Worm (Caenorhabditis elegans) whole organism, L2 larva: ENCODE results near the gene srh-137.

Experiments
- C34F6.9 ChIP-seq: fragments of 150-350 bp; optimal IDR thresholded peaks from 2 replicates; lab custom pipeline; 2014; ENCODE audit warnings: missing biosample characterization, missing genetic modification characterization
- F13H6.1 ChIP-seq: sonication (generic microtip); optimal IDR thresholded peaks from 2 replicates; lab custom pipeline; 2016; ENCODE audit warnings: missing genetic modification characterization, missing compliant biosample characterization
- R02D3.7 ChIP-seq: fragments of 150-350 bp; optimal IDR thresholded peaks from 2 replicates; lab custom pipeline; 2014; ENCODE audit warnings: missing biosample characterization, missing genetic modification characterization
- Y55F3AM.14 ChIP-seq: fragments of 200-800 bp; sonication (Bioruptor generic); optimal IDR thresholded peaks from 2 replicates; lab custom pipeline; 2018; ENCODE audit warnings: mild to moderate bottlenecking, missing genetic modification characterization, missing compliant biosample characterization
- ZK546.5 ChIP-seq: sonication (generic microtip); optimal IDR thresholded peaks from 2 replicates; lab custom pipeline; 2017; ENCODE audit warnings: missing biosample characterization, missing genetic modification characterization
- alr-1 ChIP-seq: fragments of 150-350 bp; optimal IDR thresholded peaks from 2 replicates; lab custom pipeline; 2014; ENCODE audit warnings: missing biosample characterization, missing genetic modification characterization
- aly-2 ChIP-seq: fragments of 150-350 bp; optimal IDR thresholded peaks from 2 replicates; lab custom pipeline; 2014; ENCODE audit warnings: missing biosample characterization, missing genetic modification characterization
- ceh-82 ChIP-seq: fragments of 150-350 bp; optimal IDR thresholded peaks from 2 replicates; lab custom pipeline; 2014; ENCODE audit warnings: missing biosample characterization, missing genetic modification characterization
- crh-2 ChIP-seq: sonication (generic microtip); optimal IDR thresholded peaks from 2 replicates; lab custom pipeline; 2017; ENCODE audit warnings: missing biosample characterization, missing genetic modification characterization
- egl-27 ChIP-seq: sonication (generic microtip); optimal IDR thresholded peaks from 3 replicates; lab custom pipeline; 2017; ENCODE audit warnings: missing biosample characterization, missing genetic modification reagents, missing genetic modification characterization
- elt-1 ChIP-seq: fragments of 150-350 bp; optimal IDR thresholded peaks from 2 replicates; lab custom pipeline; 2014; ENCODE audit warnings: missing biosample characterization, missing genetic modification characterization
- elt-3 ChIP-seq: sonication (generic microtip); optimal IDR thresholded peaks from 2 replicates; lab custom pipeline; 2017; ENCODE audit warnings: missing biosample characterization, missing genetic modification characterization
- fos-1 ChIP-seq: fragments of 150-350 bp; optimal IDR thresholded peaks from 2 replicates; lab custom pipeline; 2014; ENCODE audit warnings: missing biosample characterization, missing genetic modification characterization
- gmeb-1 ChIP-seq: fragments of 150-350 bp; optimal IDR thresholded peaks from 2 replicates; lab custom pipeline; 2014; ENCODE audit warnings: missing biosample characterization, missing genetic modification characterization
- lin-11 ChIP-seq: fragments of 150-350 bp; sonication (generic microtip); optimal IDR thresholded peaks from 2 replicates; lab custom pipeline; 2014; ENCODE audit warnings: missing biosample characterization, missing genetic modification characterization, inconsistent platforms, mixed read lengths
- lsy-2 ChIP-seq, 2 experiments: fragments of 150-350 bp in 1 of 2; sonication (generic microtip) in 1 of 2; optimal IDR thresholded peaks; 2 replicates each; lab custom pipeline; 2014 to 2017; ENCODE audit warnings: missing biosample characterization in 2 of 2, missing genetic modification characterization in 2 of 2
- mab-5 ChIP-seq: fragments of 150-350 bp; optimal IDR thresholded peaks from 2 replicates; lab custom pipeline; 2014; ENCODE audit warnings: missing biosample characterization, missing genetic modification characterization
- mbf-1 ChIP-seq: sonication (generic microtip); optimal IDR thresholded peaks from 2 replicates; lab custom pipeline; 2017; ENCODE audit warnings: missing biosample characterization, missing genetic modification characterization
- mdl-1 ChIP-seq, 2 experiments: fragments of 150-350 bp in 1 of 2; sonication (generic microtip) in 1 of 2; optimal IDR thresholded peaks; 2 replicates each; lab custom pipeline; 2017; ENCODE audit warnings: missing biosample characterization in 2 of 2, missing genetic modification characterization in 2 of 2
- nhr-10 ChIP-seq: sonication (generic microtip); optimal IDR thresholded peaks from 2 replicates; lab custom pipeline; 2017; ENCODE audit warnings: missing biosample characterization, missing genetic modification characterization
- nhr-11 ChIP-seq: fragments of 150-350 bp; optimal IDR thresholded peaks from 2 replicates; lab custom pipeline; 2014; ENCODE audit warnings: missing biosample characterization, missing genetic modification characterization
- nhr-12 ChIP-seq: fragments of 150-350 bp; optimal IDR thresholded peaks from 2 replicates; lab custom pipeline; 2014; ENCODE audit warnings: missing biosample characterization, missing genetic modification characterization
- nhr-129 ChIP-seq: fragments of 150-350 bp; optimal IDR thresholded peaks from 2 replicates; lab custom pipeline; 2014; ENCODE audit warnings: missing biosample characterization, missing genetic modification characterization
- nhr-21 ChIP-seq: fragments of 150-350 bp; optimal IDR thresholded peaks from 2 replicates; lab custom pipeline; 2014; ENCODE audit warnings: missing biosample characterization, missing genetic modification characterization
- nhr-23 ChIP-seq: fragments of 150-350 bp; optimal IDR thresholded peaks from 2 replicates; lab custom pipeline; 2014; ENCODE audit warnings: missing biosample characterization, missing genetic modification reagents, missing genetic modification characterization
- nhr-237 ChIP-seq: fragments of 150-350 bp; optimal IDR thresholded peaks from 2 replicates; lab custom pipeline; 2014; ENCODE audit warnings: missing biosample characterization, missing genetic modification characterization
- peb-1 ChIP-seq: fragments of 150-350 bp; optimal IDR thresholded peaks from 2 replicates; lab custom pipeline; 2014; ENCODE audit warnings: missing biosample characterization, missing genetic modification characterization
- sem-4 ChIP-seq: fragments of 150-350 bp; optimal IDR thresholded peaks from 2 replicates; lab custom pipeline; 2014; ENCODE audit warnings: missing biosample characterization, missing genetic modification reagents, missing genetic modification characterization
- skn-1 ChIP-seq: sonication (generic microtip); optimal IDR thresholded peaks from 2 replicates; lab custom pipeline; 2017; ENCODE audit warnings: missing biosample characterization, missing genetic modification characterization
- sma-3 ChIP-seq: sonication (generic microtip); optimal IDR thresholded peaks from 2 replicates; lab custom pipeline; 2016; ENCODE audit warnings: missing genetic modification reagents, missing genetic modification characterization, missing compliant biosample characterization
- sma-9 ChIP-seq, 2 experiments: fragments of 150-350 bp in 1 of 2; sonication (generic microtip) in 1 of 2; optimal IDR thresholded peaks; 2 replicates each; lab custom pipeline; 2014 to 2016; ENCODE audit warnings: missing genetic modification characterization in 2 of 2, mild to moderate bottlenecking in 1 of 2, missing biosample characterization in 1 of 2, missing compliant biosample characterization in 1 of 2, missing genetic modification reagents in 1 of 2, moderate library complexity in 1 of 2
- snpc-4 ChIP-seq: fragments of 150-350 bp; optimal IDR thresholded peaks from 2 replicates; lab custom pipeline; 2014; ENCODE audit warnings: missing biosample characterization, missing genetic modification characterization
- unc-39 ChIP-seq: fragments of 150-350 bp; optimal IDR thresholded peaks from 2 replicates; lab custom pipeline; 2014; ENCODE audit warnings: missing biosample characterization, missing genetic modification characterization
- unc-55 ChIP-seq: fragments of 150-350 bp; sonication (generic microtip); optimal IDR thresholded peaks from 3 replicates; lab custom pipeline; 2014; ENCODE audit warnings: missing biosample characterization, missing genetic modification reagents, missing genetic modification characterization
- unc-62 ChIP-seq: fragments of 150-350 bp; optimal IDR thresholded peaks from 2 replicates; lab custom pipeline; 2014; ENCODE audit warnings: missing biosample characterization, missing genetic modification reagents, missing genetic modification characterization
- zag-1 ChIP-seq: fragments of 150-350 bp; optimal IDR thresholded peaks from 2 replicates; lab custom pipeline; 2014; ENCODE audit warnings: missing biosample characterization, missing genetic modification characterization
- ztf-1 ChIP-seq: fragments of 200-800 bp; sonication (Bioruptor generic); conservative IDR thresholded peaks from 2 replicates; pipeline ENCODE4 v1.3.6; 2022; ENCODE audit warnings: missing genetic modification characterization, missing compliant biosample characterization
- ztf-11 ChIP-seq: sonication (generic microtip); optimal IDR thresholded peaks from 2 replicates; lab custom pipeline; 2017; ENCODE audit warnings: missing biosample characterization, missing genetic modification characterization
- ztf-4 ChIP-seq: fragments of 150-350 bp; optimal IDR thresholded peaks from 2 replicates; lab custom pipeline; 2014; ENCODE audit warnings: missing biosample characterization, missing genetic modification characterization

srh-137 gene

DNA sequence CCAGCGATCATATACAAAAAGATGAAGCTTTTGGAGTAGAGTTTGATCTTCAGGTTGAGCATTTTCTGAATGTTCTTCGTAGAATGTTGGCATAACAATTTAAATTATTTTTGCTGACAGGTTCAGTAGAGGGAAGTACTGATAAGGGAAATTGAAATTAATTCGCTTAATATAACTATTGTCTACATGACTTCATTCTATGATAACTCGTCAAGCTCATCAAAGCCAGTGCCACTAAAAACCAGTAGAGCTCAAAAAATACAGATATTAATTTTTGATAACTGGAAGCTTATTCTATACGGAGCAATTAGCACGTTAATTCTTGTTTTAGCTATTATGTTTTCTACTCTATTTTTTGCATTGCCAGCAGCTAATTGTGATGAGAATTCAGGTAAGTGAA is 22.6 kb upstream of the srh-137 start, which contains the start of the genes clec-29 and clec-39:
TSS of gene clec-29 (minus strand) at position 101 of the 400 bp plus-strand sequence.
TSS of gene clec-39 (plus strand) at position 169 of the 400 bp plus-strand sequence.
- TF ChIP-seq peb-1 (tag; lab: Kevin White, UChicago) (no peak), sma-3 (GFP tag; lab: Kevin White, UChicago) (no peak), R02D3.7 (tag; lab: Kevin White, UChicago) (no peak), ztf-1 (GFP tag; lab: Robert Waterston, UW) (no peak), ztf-4 (tag; lab: Kevin White, UChicago) (no peak), fos-1 (tag; lab: Kevin White, UChicago) (no peak), aly-2 (tag; lab: Kevin White, UChicago) (no peak), lsy-2 (tag; optimal IDR thresholded peaks at IDR 0.05; lab: Kevin White, UChicago) (no peak), C34F6.9 (tag; lab: Kevin White, UChicago) (no peak), sma-9 (GFP tag; optimal IDR thresholded peaks at IDR 0.05; lab: Kevin White, UChicago) (no peak), sma-9 (tag; optimal IDR thresholded peaks at IDR 0.05; lab: Kevin White, UChicago) (no peak), mab-5 (tag; lab: Kevin White, UChicago) (no peak), F13H6.1 (tag; lab: Kevin White, UChicago) (no peak), elt-1 (no peak)

DNA sequence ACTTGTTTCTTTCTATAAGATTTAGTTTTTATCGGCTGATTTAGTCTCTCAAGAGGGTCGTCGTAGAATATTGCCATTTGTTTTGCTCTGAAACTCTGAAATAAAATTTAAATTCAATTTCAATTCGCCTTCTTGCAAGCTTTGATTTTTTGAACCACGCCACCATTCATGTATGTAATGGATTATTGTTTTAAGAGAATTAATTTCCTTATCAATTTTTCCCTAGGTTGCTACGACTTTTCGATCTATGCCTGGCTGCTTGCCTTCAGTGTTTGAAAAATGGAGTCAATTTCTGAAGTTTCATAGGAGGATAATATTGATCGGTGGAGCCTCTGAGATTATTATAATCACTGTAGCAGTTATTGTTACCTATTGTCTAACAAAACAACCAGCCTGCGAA is 19.0 kb upstream of the srh-137 start, which contains the start of the genes clec-38 and clec-34:
TSS of gene clec-38 (minus strand) at position 101 of the 400 bp plus-strand sequence.
TSS of gene clec-34 (plus strand) at position 248 of the 400 bp plus-strand sequence.
- TF ChIP-seq ztf-11 (tag; lab: Kevin White, UChicago): no peak
- no peak for TF ChIP-seq mdl-1 (tag; optimal IDR thresholded peaks at IDR 0.05; lab: Kevin White, UChicago)
- no peak for TF ChIP-seq elt-1
- TF ChIP-seq lin-11 (tag; lab: Kevin White, UChicago): no peak
- no peak for TF ChIP-seq unc-62
- TF ChIP-seq ZK546.5 (tag; lab: Kevin White, UChicago): no peak
- TF ChIP-seq unc-55 (GFP tag; lab: Kevin White, UChicago): no peak
- TF ChIP-seq, all 48 proteins: peak for 0

DNA sequence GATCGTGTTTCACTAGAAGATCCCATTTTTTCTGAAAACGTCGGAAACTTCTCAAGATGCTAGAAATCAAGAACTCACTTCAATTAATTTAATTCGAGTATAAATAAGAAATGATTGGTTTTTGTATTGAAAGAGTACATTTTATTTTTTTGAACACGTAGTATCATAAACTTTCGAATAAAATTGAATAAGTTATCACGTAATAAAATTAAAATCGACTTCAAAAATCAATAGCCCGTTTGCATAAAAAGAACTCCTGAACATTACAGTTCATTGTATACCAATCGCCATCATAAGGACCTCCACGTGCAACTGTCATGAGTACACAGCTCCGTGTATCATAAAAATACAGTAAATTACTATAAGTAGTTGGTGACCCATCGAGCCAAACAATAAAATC is 17.2 kb upstream of the srh-137 start, which contains the start of gene T25E12.16:
TSS of gene T25E12.16 (minus strand) at position 101 of the 400 bp plus-strand sequence.
- TF ChIP-seq lin-11 (tag; lab: Kevin White, UChicago): no peak
- TF ChIP-seq nhr-23: no peak
- TF ChIP-seq C34F6.9 (tag; lab: Kevin White, UChicago): no peak
- no peak for TF ChIP-seq elt-1
- TF ChIP-seq snpc-4 (tag; lab: Kevin White, UChicago): no peak
- no peak for TF ChIP-seq nhr-237
- TF ChIP-seq zag-1: no peak
- TF ChIP-seq egl-27: no peak
- no peak for TF ChIP-seq unc-62
- no peak for TF ChIP-seq nhr-12 (tag; lab: Kevin White, UChicago)
- no peak for TF ChIP-seq mbf-1
- no peak for TF ChIP-seq gmeb-1
- TF ChIP-seq lsy-2 (tag; optimal IDR thresholded peaks at IDR 0.05; lab: Kevin White, UChicago): no peak
- TF ChIP-seq Y55F3AM.14: no peak
- no peak for TF ChIP-seq unc-39
- no peak for TF ChIP-seq ztf-11 (tag; lab: Kevin White, UChicago)
- no peak for TF ChIP-seq nhr-129 (tag; lab: Kevin White, UChicago)
- TF ChIP-seq nhr-11: no peak
- TF ChIP-seq skn-1 (tag; lab: Kevin White, UChicago): no peak
- no peak for TF ChIP-seq mdl-1 (tag; optimal IDR thresholded peaks at IDR 0.05; lab: Kevin White, UChicago)
- TF ChIP-seq, all 48 proteins: peak for 0

DNA sequence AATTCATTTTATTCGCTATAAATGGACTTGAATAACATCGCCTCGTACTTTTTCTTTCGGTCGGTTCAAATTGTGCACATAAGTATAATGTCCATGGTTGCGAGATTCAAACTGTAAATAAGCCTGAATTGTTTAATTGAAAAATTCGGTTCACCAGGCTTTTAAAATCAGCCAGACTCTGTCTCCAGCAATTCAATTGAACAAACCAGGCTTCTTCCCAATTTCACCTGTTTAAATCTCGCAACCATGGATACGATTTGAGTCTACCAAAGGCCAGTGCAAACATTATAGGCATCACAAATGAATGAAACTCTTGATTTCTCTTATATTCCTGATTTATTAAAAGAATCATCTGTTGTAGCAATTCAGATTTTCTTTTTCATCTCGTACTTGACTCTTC is 15.1 kb upstream of the srh-137 start, which contains the start of gene srz-100:
TSS of gene srz-100 (plus strand) at position 301 of the 400 bp plus-strand sequence.
- no peak for TF ChIP-seq nhr-21
- no peak for TF ChIP-seq zag-1
- TF ChIP-seq sem-4 (tag; lab: Kevin White, UChicago): no peak
- no peak for TF ChIP-seq unc-55 (GFP tag; lab: Kevin White, UChicago)
- no peak for TF ChIP-seq ztf-11 (tag; lab: Kevin White, UChicago)
- TF ChIP-seq ztf-4 (tag; lab: Kevin White, UChicago): no peak
- TF ChIP-seq aly-2 (tag; lab: Kevin White, UChicago): no peak
- TF ChIP-seq nhr-10 (tag; lab: Kevin White, UChicago): no peak
- TF ChIP-seq nhr-12 (tag; lab: Kevin White, UChicago): no peak
- no peak for TF ChIP-seq crh-2 (tag; lab: Kevin White, UChicago)
- no peak for TF ChIP-seq nhr-11
- no peak for TF ChIP-seq ceh-82
- TF ChIP-seq fos-1 (tag; lab: Kevin White, UChicago): no peak
- no peak for TF ChIP-seq C34F6.9 (tag; lab: Kevin White, UChicago)
- TF ChIP-seq R02D3.7 (tag; lab: Kevin White, UChicago): no peak
- TF ChIP-seq lsy-2 (tag; optimal IDR thresholded peaks at IDR 0.05; lab: Kevin White, UChicago): no peak
- no peak for TF ChIP-seq snpc-4 (tag; lab: Kevin White, UChicago)
- no peak for TF ChIP-seq elt-3 (tag; lab: Kevin White, UChicago)
- TF ChIP-seq alr-1 (tag; lab: Kevin White, UChicago): no peak
- no peak for TF ChIP-seq egl-27
